Fruit fly (Drosophila melanogaster) whole organism, embryonic: ENCODE measurements around the gene Tnpo-SR.

Experiments used
- Abd-B ChIP-seq: fragments of 200-800 bp; sonication (Bioruptor generic); optimal IDR thresholded peaks from 2 replicates; lab custom pipeline; 2018; ENCODE audit warnings: missing biosample characterization, mild to moderate bottlenecking, missing genetic modification characterization, moderate library complexity
- Ada2b ChIP-seq: fragments of 200-800 bp; sonication (Bioruptor generic); IDR thresholded peaks from 2 replicates; pipeline ENCODE4 v1.3.6; 2022; ENCODE audit warnings: missing biosample characterization, missing genetic modification characterization
- Aef1 ChIP-seq: fragments of 200-800 bp; sonication (Bioruptor generic); IDR thresholded peaks from 3 replicates; pipeline ENCODE4 v1.3.6; 2022; ENCODE audit warnings: missing biosample characterization, missing genetic modification characterization
- CG10274 ChIP-seq: fragments of 200-800 bp; sonication (Bioruptor generic); optimal IDR thresholded peaks from 3 replicates; lab custom pipeline; 2017; ENCODE audit warnings: missing biosample characterization, mild to moderate bottlenecking, missing genetic modification characterization
- CG11456 ChIP-seq: fragments of 200-800 bp; sonication (Bioruptor generic); IDR thresholded peaks from 3 replicates; pipeline ENCODE4 v1.3.6; 2022; ENCODE audit warnings: missing biosample characterization, missing genetic modification characterization
- CG11504 ChIP-seq: fragments of 200-800 bp; sonication (Bioruptor generic); optimal IDR thresholded peaks from 3 replicates; lab custom pipeline; 2019; ENCODE audit warnings: missing biosample characterization, mild to moderate bottlenecking, missing genetic modification characterization, moderate library complexity
- CG1233 ChIP-seq: fragments of 200-800 bp; sonication (Bioruptor generic); optimal IDR thresholded peaks from 4 replicates; lab custom pipeline; 2018; ENCODE audit warnings: missing biosample characterization, mild to moderate bottlenecking, missing genetic modification characterization
- CG12659 ChIP-seq: fragments of 200-800 bp; sonication (Bioruptor generic); optimal IDR thresholded peaks from 3 replicates; lab custom pipeline; 2017; ENCODE audit warnings: mild to moderate bottlenecking, missing biosample characterization, missing genetic modification reagents, missing genetic modification characterization
- CG15269 ChIP-seq: fragments of 200-800 bp; sonication (Bioruptor generic); optimal IDR thresholded peaks from 2 replicates; lab custom pipeline; 2018; ENCODE audit warnings: missing biosample characterization, mild to moderate bottlenecking, missing genetic modification characterization, moderate library complexity
- CG1529 ChIP-seq: fragments of 200-800 bp; sonication (Bioruptor generic); optimal IDR thresholded peaks from 3 replicates; lab custom pipeline; 2018; ENCODE audit warnings: missing biosample characterization, missing genetic modification characterization
- CG17328 ChIP-seq: fragments of 200-800 bp; sonication (Bioruptor generic); IDR thresholded peaks from 2 replicates; pipeline ENCODE4 v1.3.6; 2022; ENCODE audit warnings: missing biosample characterization, missing genetic modification characterization
- CG17385 ChIP-seq: fragments of 200-800 bp; sonication (Bioruptor generic); optimal IDR thresholded peaks from 3 replicates; lab custom pipeline; 2018; ENCODE audit warnings: missing biosample characterization, mild to moderate bottlenecking, missing genetic modification characterization
- CG18599 ChIP-seq: fragments of 200-800 bp; sonication (Bioruptor generic); optimal IDR thresholded peaks from 3 replicates; lab custom pipeline; 2017; ENCODE audit warnings: missing biosample characterization, missing genetic modification characterization, mild to moderate bottlenecking, moderate library complexity, missing genetic modification reagents
- CG2202 ChIP-seq: fragments of 200-800 bp; sonication (Bioruptor generic); optimal IDR thresholded peaks from 2 replicates; lab custom pipeline; 2018; ENCODE audit warnings: missing biosample characterization, mild to moderate bottlenecking, missing genetic modification characterization
- CG2678 ChIP-seq: fragments of 200-800 bp; sonication (Bioruptor generic); optimal IDR thresholded peaks from 3 replicates; lab custom pipeline; 2019; ENCODE audit warnings: missing biosample characterization, mild to moderate bottlenecking, missing genetic modification characterization, moderate library complexity
- CG32767 ChIP-seq: fragments of 200-800 bp; sonication (Bioruptor generic); IDR thresholded peaks from 2 replicates; pipeline ENCODE4 v1.3.6; 2022; ENCODE audit warnings: missing biosample characterization, missing genetic modification characterization
- CG33213 ChIP-seq: fragments of 200-800 bp; sonication (Bioruptor generic); optimal IDR thresholded peaks from 3 replicates; lab custom pipeline; 2016; ENCODE audit warnings: missing biosample characterization, missing genetic modification characterization
- CG34224 ChIP-seq: fragments of 200-800 bp; sonication (Bioruptor generic); IDR thresholded peaks from 3 replicates; pipeline ENCODE4 v1.3.6; 2022; ENCODE audit warnings: missing biosample characterization, missing genetic modification characterization; ENCODE audit not compliant: partially characterized antibody
- CG3838 ChIP-seq: fragments of 200-800 bp; sonication (Bioruptor generic); optimal IDR thresholded peaks from 3 replicates; lab custom pipeline; 2016; ENCODE audit warnings: missing biosample characterization, missing genetic modification characterization
- CG7987 ChIP-seq: fragments of 200-800 bp; sonication (Bioruptor generic); optimal IDR thresholded peaks from 2 replicates; lab custom pipeline; 2018; ENCODE audit warnings: missing biosample characterization, mild to moderate bottlenecking, missing genetic modification characterization, moderate library complexity
- CG9215 ChIP-seq: fragments of 200-800 bp; sonication (Bioruptor generic); IDR thresholded peaks from 2 replicates; pipeline ENCODE4 v1.3.6; 2022; ENCODE audit warnings: missing biosample characterization, missing genetic modification characterization
- E2f1 ChIP-seq: fragments of 200-800 bp; sonication (Bioruptor generic); IDR thresholded peaks from 2 replicates; pipeline ENCODE4 v1.3.6; 2022; ENCODE audit warnings: missing biosample characterization, missing genetic modification characterization
- Fer2 ChIP-seq: fragments of 200-800 bp; sonication (Bioruptor generic); optimal IDR thresholded peaks from 2 replicates; lab custom pipeline; 2018; ENCODE audit warnings: missing biosample characterization, mild to moderate bottlenecking, missing genetic modification characterization, moderate library complexity
- GATAe ChIP-seq: fragments of 200-800 bp; sonication (Bioruptor generic); conservative IDR thresholded peaks from 2 replicates; pipeline ENCODE4 v1.3.6; 2022; ENCODE audit warnings: missing biosample characterization, missing genetic modification characterization
- Nf-YC ChIP-seq: fragments of 200-800 bp; optimal IDR thresholded peaks from 3 replicates; lab custom pipeline; 2019; ENCODE audit warnings: missing biosample characterization, mild to moderate bottlenecking, missing genetic modification characterization, moderate library complexity
- PHDP ChIP-seq: fragments of 200-800 bp; sonication (Bioruptor generic); optimal IDR thresholded peaks from 3 replicates; lab custom pipeline; 2018; ENCODE audit warnings: missing biosample characterization, mild to moderate bottlenecking, missing genetic modification characterization, moderate library complexity
- Sox102F ChIP-seq: fragments of 200-800 bp; sonication (Bioruptor generic); optimal IDR thresholded peaks from 2 replicates; lab custom pipeline; 2018; ENCODE audit warnings: missing biosample characterization, mild to moderate bottlenecking, missing genetic modification characterization, moderate library complexity
- Sry-δ ChIP-seq: fragments of 200-800 bp; sonication (Bioruptor generic); optimal IDR thresholded peaks from 2 replicates; lab custom pipeline; 2016; ENCODE audit warnings: missing biosample characterization, missing genetic modification characterization
- Ssrp ChIP-seq: fragments of 200-800 bp; sonication (Bioruptor generic); optimal IDR thresholded peaks from 2 replicates; lab custom pipeline; 2018; ENCODE audit warnings: missing biosample characterization, mild to moderate bottlenecking, missing genetic modification characterization, moderate library complexity
- Usf ChIP-seq: fragments of 200-800 bp; sonication (Bioruptor generic); optimal IDR thresholded peaks from 2 replicates; lab custom pipeline; 2017; ENCODE audit warnings: missing genotype, missing biosample characterization, missing genetic modification characterization
- Vsx1 ChIP-seq: fragments of 200-800 bp; sonication (Bioruptor generic); optimal IDR thresholded peaks from 2 replicates; lab custom pipeline; 2017; ENCODE audit warnings: missing biosample characterization, mild to moderate bottlenecking, missing genetic modification characterization, missing genetic modification reagents
- amos ChIP-seq: fragments of 200-800 bp; sonication (Bioruptor generic); IDR thresholded peaks from 2 replicates; pipeline ENCODE4 v1.3.6; 2022; ENCODE audit warnings: missing biosample characterization, missing genetic modification characterization; ENCODE audit not compliant: partially characterized antibody
- bigmax ChIP-seq: fragments of 200-800 bp; sonication (Bioruptor generic); optimal IDR thresholded peaks from 2 replicates; lab custom pipeline; 2018; ENCODE audit warnings: missing biosample characterization, mild to moderate bottlenecking, missing genetic modification characterization
- cad ChIP-seq: fragments of >200 bp; optimal IDR thresholded peaks from 2 replicates; lab custom pipeline; 2017; ENCODE audit warnings: missing biosample characterization, missing genetic modification characterization
- cwo ChIP-seq: fragments of 200-800 bp; sonication (Bioruptor generic); optimal IDR thresholded peaks from 3 replicates; lab custom pipeline; 2017; ENCODE audit warnings: missing biosample characterization, missing genetic modification characterization, mild to moderate bottlenecking, moderate library complexity, missing genetic modification reagents
- dan ChIP-seq: fragments of 200-800 bp; sonication (Bioruptor generic); IDR thresholded peaks from 2 replicates; pipeline ENCODE4 v1.3.6; 2022; ENCODE audit warnings: missing biosample characterization, missing genetic modification characterization
- dysf ChIP-seq: fragments of 200-800 bp; sonication (Bioruptor generic); IDR thresholded peaks from 3 replicates; pipeline ENCODE4 v1.3.6; 2022; ENCODE audit warnings: missing biosample characterization, missing genetic modification characterization
- en ChIP-seq: fragments of 200-800 bp; sonication (Bioruptor generic); optimal IDR thresholded peaks from 2 replicates; lab custom pipeline; 2016; ENCODE audit warnings: missing biosample characterization, missing genetic modification characterization
- ewg ChIP-seq: fragments of 200-800 bp; sonication (Bioruptor generic); optimal IDR thresholded peaks from 3 replicates; lab custom pipeline; 2017; ENCODE audit warnings: mild to moderate bottlenecking, missing biosample characterization, missing genetic modification reagents, missing genetic modification characterization
- eyg ChIP-seq: fragments of 200-800 bp; sonication (Bioruptor generic); optimal IDR thresholded peaks from 3 replicates; lab custom pipeline; 2016; ENCODE audit warnings: missing biosample characterization, missing genetic modification characterization
- grau ChIP-seq: fragments of 200-800 bp; optimal IDR thresholded peaks from 3 replicates; lab custom pipeline; 2019; ENCODE audit warnings: missing biosample characterization, mild to moderate bottlenecking, missing genetic modification characterization, moderate library complexity
- kni ChIP-seq: fragments of 200-800 bp; sonication (Bioruptor generic); optimal IDR thresholded peaks from 3 replicates; lab custom pipeline; 2017; ENCODE audit warnings: mild to moderate bottlenecking, missing biosample characterization, missing genetic modification reagents, missing genetic modification characterization
- knrl ChIP-seq: fragments of 200-800 bp; sonication (Bioruptor generic); IDR thresholded peaks from 3 replicates; pipeline ENCODE4 v1.3.6; 2022; ENCODE audit warnings: missing biosample characterization, missing genetic modification characterization; ENCODE audit not compliant: partially characterized antibody
- maf-S ChIP-seq: fragments of 200-800 bp; sonication (Bioruptor generic); optimal IDR thresholded peaks from 2 replicates; lab custom pipeline; 2016; ENCODE audit warnings: missing biosample characterization, missing genetic modification characterization
- odd ChIP-seq: fragments of 200-800 bp; sonication (Bioruptor generic); optimal IDR thresholded peaks from 2 replicates; lab custom pipeline; 2017; ENCODE audit warnings: missing biosample characterization, mild to moderate bottlenecking, missing genetic modification characterization
- phol ChIP-seq: fragments of 200-800 bp; sonication (Bioruptor generic); optimal IDR thresholded peaks from 3 replicates; lab custom pipeline; 2018; ENCODE audit warnings: missing biosample characterization, mild to moderate bottlenecking, missing genetic modification characterization, moderate library complexity
- stwl ChIP-seq: fragments of 200-800 bp; sonication (Bioruptor generic); optimal IDR thresholded peaks from 3 replicates; lab custom pipeline; 2018; ENCODE audit warnings: missing biosample characterization, mild to moderate bottlenecking, missing genetic modification characterization, moderate library complexity
- tio ChIP-seq: fragments of 200-800 bp; sonication (Bioruptor generic); optimal IDR thresholded peaks from 2 replicates; lab custom pipeline; 2017; ENCODE audit warnings: missing biosample characterization, missing genetic modification characterization, inconsistent platforms
- tup ChIP-seq: fragments of 200-800 bp; sonication (Bioruptor generic); optimal IDR thresholded peaks from 2 replicates; lab custom pipeline; 2016; ENCODE audit warnings: missing biosample characterization, mild to moderate bottlenecking, missing genetic modification characterization, moderate library complexity
- yki ChIP-seq: fragments of >200 bp; optimal IDR thresholded peaks from 3 replicates; lab custom pipeline; 2018

Gene Tnpo-SR

dm6 chr2L:2759654-2760053 lies at the start of gene Tnpo-SR, which contains the start of the genes HemK2 and Snapin (continued):
- TF ChIP-seq CG17328 (peak; percentile 91), tio (GFP tag; lab: Kevin White, UChicago) (no peak), Nf-YC (tag; lab: Kevin White, UChicago) (peak; percentile 86), CG9215 (GFP tag; lab: Robert Waterston, UW) (peak; percentile 93), CG17385 (GFP tag; lab: Kevin White, UChicago) (peak; percentile 84), amos (peak; percentile 93), GATAe (GFP tag; lab: Robert Waterston, UW) (peak; percentile 82), CG3838 (peak; percentile 80), dan (GFP tag; lab: Robert Waterston, UW) (no peak; the same call in 1 of the 2 replicates), CG2678 (tag; lab: Kevin White, UChicago) (peak; percentile 93), CG2202 (tag; lab: Kevin White, UChicago) (peak; percentile 82), cad (no peak), Fer2 (peak; percentile 91), cwo (GFP tag; lab: Kevin White, UChicago) (peak; percentile 84), grau (tag; lab: Kevin White, UChicago) (peak; percentile 91), en (GFP tag; lab: Kevin White, UChicago) (peak; percentile 58), phol (tag; lab: Kevin White, UChicago) (peak; percentile 93), bigmax (GFP tag; lab: Kevin White, UChicago) (no peak), CG1529 (GFP tag; lab: Kevin White, UChicago) (peak; percentile 71), CG15269 (tag; lab: Kevin White, UChicago) (peak; percentile 91), knrl (GFP tag; lab: Robert Waterston, UW) (peak; percentile 97), CG11456 (peak; percentile 95), Sry-δ (peak; percentile 96), CG18599 (GFP tag; lab: Kevin White, UChicago) (peak; percentile 94), Vsx1 (GFP tag; lab: Kevin White, UChicago) (peak; percentile 84), CG11504 (peak; percentile 91), CG7987 (peak; percentile 70), CG34224 (GFP tag; lab: Robert Waterston, UW) (peak; percentile 97), Ada2b (GFP tag; lab: Robert Waterston, UW) (peak; percentile 91), Aef1 (GFP tag; lab: Robert Waterston, UW) (peak; percentile 95), E2f1 (GFP tag; lab: Robert Waterston, UW) (peak; percentile 93), CG1233 (GFP tag; lab: Kevin White, UChicago) (peak; percentile 88), kni (GFP tag; lab: Kevin White, UChicago) (peak; percentile 82), PHDP (tag; lab: Kevin White, UChicago) (peak; percentile 92), CG33213 (GFP tag; lab: Kevin White, UChicago) (peak; percentile 89), CG12659 (peak; percentile 96), Ssrp (tag; lab: Kevin White, UChicago) (peak; percentile 92), Abd-B (GFP tag; lab: Kevin White, UChicago) (peak; percentile 95), Sox102F (GFP tag; lab: Kevin White, UChicago) (peak; percentile 92), ewg (GFP tag; lab: Kevin White, UChicago) (peak; percentile 80), yki (lab: Kevin White, UChicago) (no peak), eyg (GFP tag; lab: Kevin White, UChicago) (peak; percentile 6), Usf (GFP tag; lab: Kevin White, UChicago) (peak; percentile 82), CG10274 (GFP tag; lab: Kevin White, UChicago) (peak; percentile 71), odd (GFP tag; lab: Kevin White, UChicago) (peak; percentile 78), tup (GFP tag; lab: Kevin White, UChicago) (peak; percentile 80), dysf (peak; percentile 94), CG32767 (GFP tag; lab: Robert Waterston, UW) (peak; percentile 83; the same call in 1 of the 2 replicates), stwl (tag; lab: Kevin White, UChicago) (peak; percentile 77), maf-S (GFP tag; lab: Kevin White, UChicago) (peak; percentile 84)
